Fruit fly (Drosophila melanogaster): ENCODE measurements around the gene dysf.
A peak's percentile ranks its signal among the peaks of the same experiment; 100 is the strongest.

The dysf gene

DNA sequence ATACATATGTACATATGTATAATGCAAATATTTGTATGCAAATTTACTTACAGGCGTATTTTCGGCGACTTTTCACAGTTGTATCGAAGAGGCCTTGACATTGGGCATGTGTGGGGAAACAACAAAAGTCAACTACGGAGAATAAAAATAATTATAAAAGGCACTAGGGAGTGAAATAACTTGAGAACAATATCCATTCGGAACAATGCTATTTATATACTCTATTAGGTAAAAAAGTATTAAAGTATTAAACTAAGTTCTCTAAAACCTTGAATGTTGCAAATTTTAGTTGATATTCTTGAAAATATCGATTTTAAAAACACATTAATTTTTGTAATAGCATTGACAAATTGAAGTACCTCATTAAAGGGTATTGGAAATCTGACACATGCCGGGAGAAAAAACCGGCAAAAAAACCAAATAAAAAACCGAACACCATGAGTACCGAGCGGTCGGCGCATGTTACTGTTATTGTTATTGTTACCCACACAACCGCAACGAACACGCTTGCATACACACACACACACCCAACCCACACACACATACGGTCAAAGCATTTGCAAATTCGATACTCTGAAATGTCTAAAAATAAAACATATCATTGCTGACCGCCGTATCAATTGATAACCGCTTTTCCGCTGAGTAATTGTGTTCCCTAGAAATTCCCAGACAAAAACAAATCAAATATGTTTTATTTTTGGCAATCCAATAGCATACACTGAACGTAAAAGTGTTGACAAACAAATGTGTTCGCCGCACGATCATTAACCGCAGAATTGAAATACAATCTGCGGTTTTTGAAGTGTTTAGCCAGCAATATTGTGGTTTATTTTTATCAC is 6.0 kb upstream of the dysf start (continued):
- peak; percentile 7 for TF ChIP-seq CG8319 (GFP tag; optimal IDR thresholded peaks at IDR 0.05)
- peak; percentile 67 for TF ChIP-seq Sox102F (GFP tag; optimal IDR thresholded peaks at IDR 0.05)
- TF ChIP-seq CG31627 (GFP tag; optimal IDR thresholded peaks at IDR 0.05) = peak; percentile 77
- TF ChIP-seq CG10631 (GFP tag; optimal IDR thresholded peaks at IDR 0.05) = peak; percentile 38
- peak; percentile 44 for TF ChIP-seq CG6854 (GFP tag; optimal IDR thresholded peaks at IDR 0.05)
- TF ChIP-seq vri (GFP tag; optimal IDR thresholded peaks at IDR 0.05) = peak; percentile 20
- no peak for TF ChIP-seq CG1621 (tag; optimal IDR thresholded peaks at IDR 0.05)
- TF ChIP-seq Gug (GFP tag; IDR thresholded peaks at IDR 0.05) = no peak
- peak; percentile 3 for TF ChIP-seq CG11762 (GFP tag; optimal IDR thresholded peaks at IDR 0.05; ENCODE audit: insufficient read depth)
- TF ChIP-seq CG4318 (GFP tag; optimal IDR thresholded peaks at IDR 0.05) = no peak

DNA sequence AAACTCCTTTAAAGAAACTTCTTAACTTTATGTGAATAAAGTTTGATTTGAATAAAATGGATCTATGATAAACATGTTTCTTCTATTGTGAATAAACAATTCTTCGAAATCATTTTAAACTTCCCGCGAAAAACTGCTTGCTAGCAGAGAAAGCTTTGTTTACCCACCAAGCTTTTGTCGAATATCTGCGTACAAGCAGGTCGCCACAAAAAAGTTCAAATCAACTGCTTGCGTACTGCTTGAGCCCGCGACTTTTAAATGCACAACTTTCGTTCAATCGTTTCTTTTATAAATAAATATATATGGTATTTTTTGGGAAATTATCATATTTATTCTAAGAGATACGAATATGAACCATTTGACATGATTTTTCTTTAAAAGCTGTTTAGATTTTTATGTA is 4.9 kb upstream of the dysf start:
- TF ChIP-seq fkh (GFP tag; optimal IDR thresholded peaks at IDR 0.05) = peak; percentile 83
- no peak for TF ChIP-seq Eip75B (GFP tag; optimal IDR thresholded peaks at IDR 0.05)

DNA sequence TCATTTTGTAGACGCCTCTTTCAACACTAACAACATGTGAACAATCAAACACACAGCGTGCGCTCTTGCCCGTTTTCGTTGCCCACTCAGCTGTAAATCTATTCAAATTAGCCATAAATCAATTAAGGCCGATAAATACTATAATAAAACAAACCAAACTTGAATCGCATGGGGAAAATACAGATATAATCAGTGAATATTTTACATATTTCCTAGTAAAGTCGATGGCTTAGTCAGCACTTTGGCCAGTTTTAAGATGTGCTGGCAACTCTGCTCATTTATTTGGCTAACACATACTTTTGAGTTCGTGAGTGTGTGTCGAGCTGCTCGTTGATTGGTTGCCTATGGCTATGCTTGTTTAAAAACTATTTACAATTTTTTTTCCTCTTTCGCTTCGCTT is 727 bp upstream of the dysf start:
- no peak for TF ChIP-seq esn (GFP tag; optimal IDR thresholded peaks at IDR 0.05)
- no peak for TF ChIP-seq CG10669 (GFP tag; optimal IDR thresholded peaks at IDR 0.05)
- TF ChIP-seq Ets96B (tag; optimal IDR thresholded peaks at IDR 0.05) = no peak
- TF ChIP-seq Met (GFP tag; optimal IDR thresholded peaks at IDR 0.05) = peak; percentile 10
- TF ChIP-seq CG7368 (GFP tag; optimal IDR thresholded peaks at IDR 0.05) = no peak
- TF ChIP-seq vri (GFP tag; optimal IDR thresholded peaks at IDR 0.05) = peak; percentile 6
- TF ChIP-seq Blimp-1 (GFP tag; optimal IDR thresholded peaks at IDR 0.05) = no peak
- no peak for TF ChIP-seq CG16779 (tag; optimal IDR thresholded peaks at IDR 0.05)
- no peak for TF ChIP-seq spab (GFP tag; optimal IDR thresholded peaks at IDR 0.05)
- peak; percentile 11 for TF ChIP-seq Sox14 (GFP tag; optimal IDR thresholded peaks at IDR 0.05)
- TF ChIP-seq CG9139 (GFP tag; optimal IDR thresholded peaks at IDR 0.05) = no peak
- TF ChIP-seq CG8319 (GFP tag; optimal IDR thresholded peaks at IDR 0.05) = no peak
- no peak for TF ChIP-seq CG11902 (GFP tag; optimal IDR thresholded peaks at IDR 0.05)
- TF ChIP-seq lz (GFP tag; optimal IDR thresholded peaks at IDR 0.05) = no peak
- no peak for TF ChIP-seq CG10631 (GFP tag; optimal IDR thresholded peaks at IDR 0.05)
- TF ChIP-seq eg (GFP tag; IDR thresholded peaks at IDR 0.05) = peak; percentile 10; the same call in 1 of the 3 replicates
- no peak for TF ChIP-seq CG6792 (GFP tag; optimal IDR thresholded peaks at IDR 0.05)
- TF ChIP-seq CG8119 (GFP tag; IDR thresholded peaks at IDR 0.05) = no peak
- peak; percentile 19 for TF ChIP-seq Hr4 (GFP tag; optimal IDR thresholded peaks at IDR 0.05)
- TF ChIP-seq CG6163 (GFP tag; IDR thresholded peaks at IDR 0.05) = 0 out of 3 replicates have a peak, but pooled peaks have one; percentile 29
- no peak for TF ChIP-seq acj6 (GFP tag; optimal IDR thresholded peaks at IDR 0.05)
- TF ChIP-seq fkh (GFP tag; optimal IDR thresholded peaks at IDR 0.05) = peak; percentile 85
- TF ChIP-seq Sox102F (GFP tag; optimal IDR thresholded peaks at IDR 0.05) = peak; percentile 21

DNA sequence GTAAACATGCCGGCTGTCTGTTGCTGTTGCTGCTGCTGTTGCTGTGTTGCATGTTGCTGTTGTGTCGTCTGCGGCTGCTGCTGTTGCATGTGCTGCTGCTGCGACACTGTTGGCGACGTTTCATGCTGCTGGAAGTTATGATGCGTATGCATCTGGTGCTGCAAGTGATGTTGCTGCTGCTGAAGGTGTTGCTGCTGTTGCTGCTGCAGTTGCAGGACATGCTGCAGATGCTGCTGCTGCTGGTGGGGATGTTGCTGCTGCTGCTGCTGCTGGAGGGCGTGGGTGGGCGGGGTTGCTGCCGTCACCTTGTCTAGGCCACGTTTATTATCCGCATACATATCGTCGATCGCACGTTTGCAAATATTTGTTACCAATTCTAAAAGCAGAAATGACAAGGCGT is 2.3 kb downstream of the dysf start:
- TF ChIP-seq CG3919 (GFP tag; optimal IDR thresholded peaks at IDR 0.05) (peak; percentile 72), CG4318 (GFP tag; optimal IDR thresholded peaks at IDR 0.05) (no peak), Lpt (GFP tag; optimal IDR thresholded peaks at IDR 0.05) (no peak), CG11762 (GFP tag; optimal IDR thresholded peaks at IDR 0.05; ENCODE audit: insufficient read depth) (no peak)

DNA sequence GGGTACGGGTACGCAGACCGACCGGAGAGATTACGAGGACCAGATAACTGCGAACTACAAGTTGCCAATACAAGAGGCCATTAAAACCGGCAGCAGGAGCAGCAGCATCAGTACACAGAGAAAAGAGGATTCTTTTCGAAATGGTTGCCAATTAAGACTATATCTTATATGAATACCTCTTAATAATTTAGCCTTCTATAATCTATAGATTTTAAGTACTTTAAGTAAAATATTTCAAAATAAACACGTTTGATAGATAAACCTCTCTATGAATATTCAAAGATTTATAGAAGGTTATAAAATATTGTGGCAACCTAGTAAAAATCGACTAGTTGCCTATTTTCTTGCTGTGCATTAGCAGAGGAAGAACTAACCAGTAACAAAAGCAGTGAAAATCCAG is 3.0 kb downstream of the dysf start:
- TF ChIP-seq Eip78C (GFP tag) = peak; percentile 53
- TF ChIP-seq Hr4 (GFP tag; optimal IDR thresholded peaks at IDR 0.05) = no peak
- peak; percentile 51 for TF ChIP-seq svp (GFP tag)
